Worm (Caenorhabditis elegans) whole organism, L4 larva: ENCODE data around the gene fut-1.

ENCODE experiments used
- T20F7.1 ChIP-seq: fragments of 200-800 bp; sonication (Bioruptor generic); optimal IDR thresholded peaks from 2 replicates; lab custom pipeline; 2018; ENCODE audit warnings: mild to moderate bottlenecking, missing genetic modification characterization, missing compliant biosample characterization
- dmd-6 ChIP-seq: fragments of 200-800 bp; sonication (Bioruptor generic); IDR thresholded peaks from 2 replicates; pipeline ENCODE4 v1.3.6; 2022; ENCODE audit warnings: missing genetic modification reagents, missing genetic modification characterization, missing compliant biosample characterization
- dve-1 ChIP-seq: sonication (generic microtip); optimal IDR thresholded peaks from 2 replicates; lab custom pipeline; 2017; ENCODE audit warnings: antibody characterized with exemption, mild to moderate bottlenecking, missing genetic modification characterization, missing compliant biosample characterization; ENCODE audit not compliant: insufficient read depth
- fkh-10 ChIP-seq: fragments of 150-350 bp; optimal IDR thresholded peaks from 2 replicates; lab custom pipeline; 2014; ENCODE audit warnings: missing biosample characterization, missing genetic modification reagents, missing genetic modification characterization
- nhr-28 ChIP-seq: fragments of 150-350 bp; optimal IDR thresholded peaks from 2 replicates; lab custom pipeline; 2014; ENCODE audit warnings: missing biosample characterization, missing genetic modification characterization
- pqm-1 ChIP-seq: sonication (generic microtip); optimal IDR thresholded peaks from 2 replicates; lab custom pipeline; 2017; ENCODE audit warnings: missing biosample characterization, missing genetic modification characterization
- unc-130 ChIP-seq: sonication (generic microtip); optimal IDR thresholded peaks from 2 replicates; lab custom pipeline; 2016; ENCODE audit warnings: missing genetic modification reagents, missing genetic modification characterization, missing compliant biosample characterization

The fut-1 gene

DNA sequence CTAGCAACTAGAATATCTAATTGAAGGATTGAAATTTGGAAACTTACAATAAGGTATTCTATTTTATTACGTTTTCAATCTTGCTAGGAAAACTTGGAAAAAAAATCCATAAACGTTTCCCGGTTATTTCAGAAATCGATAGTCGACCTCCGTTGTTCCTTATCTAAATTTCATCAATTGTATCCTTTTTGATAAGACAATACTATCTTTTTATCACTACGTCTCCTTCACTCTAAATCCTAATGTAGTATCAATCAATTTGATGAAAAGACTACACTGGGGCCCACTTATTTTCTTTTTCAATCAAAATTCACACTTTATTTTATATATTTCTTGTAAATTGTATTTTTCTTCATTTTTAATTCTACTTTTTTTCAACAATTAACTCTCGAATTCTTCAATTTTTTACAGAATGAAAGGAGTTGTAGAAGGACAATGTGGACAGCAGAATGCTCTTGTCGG, 54.9 kb downstream of the fut-1 start, which contains the start of gene prx-5:
Gene prx-5 (plus strand): TSS at position 412 of the 462 bp plus-strand sequence.
- TF ChIP-seq T20F7.1: peak; percentile 10
- TF ChIP-seq nhr-28: peak; percentile 77
- TF ChIP-seq pqm-1 (tag; lab: Kevin White, UChicago): peak; percentile 35
- TF ChIP-seq fkh-10: no peak
- TF ChIP-seq unc-130 (GFP tag; lab: Kevin White, UChicago): no peak
- peak; percentile 29; the same call in 1 of the 2 replicates for TF ChIP-seq dmd-6 (GFP tag; lab: Robert Waterston, UW)
- TF ChIP-seq dve-1: peak; percentile 32
